Fruit fly (Drosophila melanogaster): ENCODE results near the gene CG3061.

The CG3061 gene

dm6 chr3R:13984922-13985581 lies 47.1 kb upstream of the CG3061 start (continued):
- TF ChIP-seq CG4617 (GFP tag; optimal IDR thresholded peaks at IDR 0.05; ENCODE audit: borderline replicate concordance) (no peak), Deaf1 (tag; optimal IDR thresholded peaks at IDR 0.05) (peak; percentile 30), CG2129 (GFP tag; IDR thresholded peaks at IDR 0.05; ENCODE audit: partially characterized antibody) (no peak), HHEX (GFP tag; optimal IDR thresholded peaks at IDR 0.05) (peak; percentile 36), Xbp1 (GFP tag; optimal IDR thresholded peaks at IDR 0.05) (peak; percentile 77), gsb-n (tag; optimal IDR thresholded peaks at IDR 0.05) (peak; percentile 82), gsb (GFP tag; IDR thresholded peaks at IDR 0.05) (peak; percentile 20; the same call in 1 of the 2 replicates), Fer2 (tag; optimal IDR thresholded peaks at IDR 0.05) (no peak), CG7928 (GFP tag; optimal IDR thresholded peaks at IDR 0.05) (no peak), CG6689 (GFP tag; IDR thresholded peaks at IDR 0.05) (peak; percentile 75), chif (GFP tag; optimal IDR thresholded peaks at IDR 0.05) (peak; percentile 72 to 83), ssp (GFP tag; IDR thresholded peaks at IDR 0.05) (peak; percentile 33; the same call in 1 of the 2 replicates), sna (GFP tag; IDR thresholded peaks at IDR 0.05; ENCODE audit: partially characterized antibody) (no peak), chinmo (GFP tag; IDR thresholded peaks at IDR 0.05; ENCODE audit: partially characterized antibody) (no peak), tna (GFP tag; IDR thresholded peaks at IDR 0.05; ENCODE audit: partially characterized antibody) (no peak; the same call in 1 of the 2 replicates), CG34224 (GFP tag; IDR thresholded peaks at IDR 0.05; ENCODE audit: partially characterized antibody) (no peak), CG1024 (GFP tag; IDR thresholded peaks at IDR 0.05) (peak; percentile 59), CG33557 (GFP tag; optimal IDR thresholded peaks at IDR 0.05) (peak; percentile 77), CG9609 (GFP tag; optimal IDR thresholded peaks at IDR 0.05) (peak; percentile 42), HLHmδ (GFP tag; optimal IDR thresholded peaks at IDR 0.05) (no peak), gro (GFP tag; optimal IDR thresholded peaks at IDR 0.05) (no peak), sens-2 (GFP tag; IDR thresholded peaks at IDR 0.05) (no peak), al (GFP tag; IDR thresholded peaks at IDR 0.05) (no peak), B-H1 (GFP tag; IDR thresholded peaks at IDR 0.05) (peak; percentile 49), Asciz (GFP tag; optimal IDR thresholded peaks at IDR 0.05) (peak; percentile 59), gce (GFP tag; IDR thresholded peaks at IDR 0.05) (peak; percentile 41; the same call in 1 of the 3 replicates), otp (GFP tag; IDR thresholded peaks at IDR 0.05) (peak; percentile 47; the same call in 2 of the 3 replicates), CG17328 (GFP tag; IDR thresholded peaks at IDR 0.05) (peak; percentile 84), CG6813 (GFP tag; optimal IDR thresholded peaks at IDR 0.05) (peak; percentile 67), CG7556 (GFP tag; optimal IDR thresholded peaks at IDR 0.05) (peak; percentile 76), CG8359 (GFP tag; optimal IDR thresholded peaks at IDR 0.05; ENCODE audit: borderline replicate concordance) (peak; percentile 58), NC2β (GFP tag; optimal IDR thresholded peaks at IDR 0.05) (peak; percentile 77), nmo (GFP tag; optimal IDR thresholded peaks at IDR 0.05) (peak; percentile 79), rib (GFP tag; IDR thresholded peaks at IDR 0.05) (0 out of 2 replicates have a peak, but pooled peaks have one; percentile 9), CG6175 (GFP tag; IDR thresholded peaks at IDR 0.05) (no peak), lab (GFP tag; optimal IDR thresholded peaks at IDR 0.05) (peak; percentile 36), Rfx (GFP tag; IDR thresholded peaks at IDR 0.05) (no peak), Dref (GFP tag; IDR thresholded peaks at IDR 0.05) (no peak), bcd (GFP tag; optimal IDR thresholded peaks at IDR 0.05) (peak; percentile 56), CG10147 (GFP tag; optimal IDR thresholded peaks at IDR 0.05) (peak; percentile 49), CG14860 (GFP tag; IDR thresholded peaks at IDR 0.05; ENCODE audit: partially characterized antibody) (no peak), tll (GFP tag; optimal IDR thresholded peaks at IDR 0.05) (peak in 1 of 2 experiments; percentile 83), Dip3 (GFP tag; optimal IDR thresholded peaks at IDR 0.05) (peak; percentile 33), Sox100B (GFP tag; optimal IDR thresholded peaks at IDR 0.05) (peak; percentile 46), stc (GFP tag; IDR thresholded peaks at IDR 0.05) (peak; percentile 48; the same call in 1 of the 2 replicates), Max (GFP tag; optimal IDR thresholded peaks at IDR 0.05) (peak; percentile 65), da (GFP tag; optimal IDR thresholded peaks at IDR 0.05) (peak; percentile 18), cg (GFP tag; optimal IDR thresholded peaks at IDR 0.05) (peak; percentile 58)
